Worm (Caenorhabditis elegans): ENCODE results near the gene pld-1.

ce11 chrII:5047279-5047678 is 44.2 kb downstream of the pld-1 start:
- TF ChIP-seq mdl-1 (tag; optimal IDR thresholded peaks at IDR 0.05) (peak; percentile 34 to 63), spr-3 (GFP tag; optimal IDR thresholded peaks at IDR 0.05) (no peak), pha-4 (GFP tag; IDR thresholded peaks at IDR 0.05) (no peak), pha-4 (tag; optimal IDR thresholded peaks at IDR 0.05) (no peak), fkh-10 (GFP tag; optimal IDR thresholded peaks at IDR 0.05) (no peak), unc-62 (GFP tag; optimal IDR thresholded peaks at IDR 0.05 in 1 of 2) (no peak), unc-62 (tag; optimal IDR thresholded peaks at IDR 0.05) (no peak), aha-1 (tag) (peak; percentile 70), nhr-28 (tag; optimal IDR thresholded peaks at IDR 0.05) (peak; percentile 54)

Measured in whole organism, L4 larva.